Worm (Caenorhabditis elegans) whole organism, late embryonic: Measurements from ENCODE around the gene ceh-19.

Experiments
- ama-1 ChIP-seq: fragments of 150-350 bp; optimal IDR thresholded peaks from 2 replicates; lab custom pipeline; 2014
- ceh-34 ChIP-seq: sonication (generic microtip); optimal IDR thresholded peaks from 2 replicates; lab custom pipeline; 2016; ENCODE audit warnings: mild to moderate bottlenecking, missing genetic modification characterization, missing compliant biosample characterization
- elt-2 ChIP-seq: sonication (generic microtip); optimal IDR thresholded peaks from 2 replicates; lab custom pipeline; 2016; ENCODE audit warnings: missing genetic modification reagents, missing genetic modification characterization, missing compliant biosample characterization
- nfya-1 ChIP-seq: sonication (generic microtip); optimal IDR thresholded peaks from 2 replicates; lab custom pipeline; 2017; ENCODE audit warnings: missing genetic modification characterization, mild to moderate bottlenecking, missing compliant biosample characterization, antibody characterized with exemption, moderate library complexity
- nhr-11 ChIP-seq: fragments of 150-350 bp; optimal IDR thresholded peaks from 2 replicates; lab custom pipeline; 2014; ENCODE audit warnings: missing biosample characterization, missing genetic modification characterization
- pha-4 ChIP-seq: fragments of 150-350 bp; optimal IDR thresholded peaks from 2 replicates; lab custom pipeline; 2018; ENCODE audit warnings: missing biosample characterization, missing genetic modification reagents, missing genetic modification characterization
- pqm-1 ChIP-seq: sonication (generic microtip); optimal IDR thresholded peaks from 2 replicates; lab custom pipeline; 2016; ENCODE audit warnings: missing genetic modification characterization, missing compliant biosample characterization

- no peak for TF ChIP-seq nfya-1 (tag; lab: Kevin White, UChicago)
- no peak for TF ChIP-seq nhr-11 (tag; lab: Kevin White, UChicago)
- TF ChIP-seq ceh-34 (tag; lab: Kevin White, UChicago) = no peak
- TF ChIP-seq ama-1 = peak; percentile 9
- no peak for TF ChIP-seq pqm-1 (tag; lab: Kevin White, UChicago)
- no peak for TF ChIP-seq pha-4 (tag; lab: Kevin White, UChicago)
- no peak for TF ChIP-seq elt-2 (tag; lab: Kevin White, UChicago)
Measured at ce11 chrIV:7924975-7925828, 30.5 kb downstream of the ceh-19 start.
